Fruit fly (Drosophila melanogaster) whole organism, embryonic: ENCODE measurements around the gene Usp14.

ENCODE experiments used
- Abd-B ChIP-seq: fragments of 200-800 bp; sonication (Bioruptor generic); optimal IDR thresholded peaks from 2 replicates; lab custom pipeline; 2018; ENCODE audit warnings: missing biosample characterization, mild to moderate bottlenecking, missing genetic modification characterization, moderate library complexity
- Ada2b ChIP-seq: fragments of 200-800 bp; sonication (Bioruptor generic); IDR thresholded peaks from 2 replicates; pipeline ENCODE4 v1.3.6; 2022; ENCODE audit warnings: missing biosample characterization, missing genetic modification characterization
- Aef1 ChIP-seq: fragments of 200-800 bp; sonication (Bioruptor generic); IDR thresholded peaks from 3 replicates; pipeline ENCODE4 v1.3.6; 2022; ENCODE audit warnings: missing biosample characterization, missing genetic modification characterization
- BEAF-32 ChIP-seq: fragments of 200-800 bp; sonication (Bioruptor generic); optimal IDR thresholded peaks from 3 replicates; lab custom pipeline; 2017; ENCODE audit warnings: missing biosample characterization, missing genetic modification characterization, mild to moderate bottlenecking, moderate library complexity, missing genetic modification reagents
- Bgb ChIP-seq: fragments of 200-800 bp; sonication (Bioruptor generic); IDR thresholded peaks from 2 replicates; pipeline ENCODE4 v1.3.6; 2022; ENCODE audit warnings: missing biosample characterization, missing genetic modification characterization; ENCODE audit not compliant: partially characterized antibody
- BtbVII ChIP-seq: fragments of 200-800 bp; sonication (Bioruptor generic); optimal IDR thresholded peaks from 3 replicates; lab custom pipeline; 2017; ENCODE audit warnings: missing biosample characterization, mild to moderate bottlenecking, missing genetic modification characterization
- Bteb2 ChIP-seq: fragments of 200-800 bp; sonication (Bioruptor generic); optimal IDR thresholded peaks from 2 replicates; lab custom pipeline; 2016; ENCODE audit warnings: missing biosample characterization, missing genetic modification characterization
- CG10209 ChIP-seq: fragments of 200-800 bp; sonication (Bioruptor generic); optimal IDR thresholded peaks from 3 replicates; lab custom pipeline; 2017; ENCODE audit warnings: missing biosample characterization, mild to moderate bottlenecking, missing genetic modification characterization, missing genetic modification reagents
- CG11085 ChIP-seq: fragments of 200-800 bp; sonication (Bioruptor generic); IDR thresholded peaks from 2 replicates; pipeline ENCODE4 v1.3.6; 2022; ENCODE audit warnings: missing biosample characterization, missing genetic modification characterization
- CG11456 ChIP-seq: fragments of 200-800 bp; sonication (Bioruptor generic); IDR thresholded peaks from 3 replicates; pipeline ENCODE4 v1.3.6; 2022; ENCODE audit warnings: missing biosample characterization, missing genetic modification characterization
- CG11695 ChIP-seq: fragments of 200-800 bp; sonication (Bioruptor generic); IDR thresholded peaks from 3 replicates; pipeline ENCODE4 v1.3.6; 2022; ENCODE audit warnings: missing biosample characterization, missing genetic modification characterization
- CG12219 ChIP-seq: fragments of 200-800 bp; sonication (Bioruptor generic); optimal IDR thresholded peaks from 3 replicates; lab custom pipeline; 2018; ENCODE audit warnings: missing biosample characterization, mild to moderate bottlenecking, missing genetic modification characterization
- CG12942 ChIP-seq: fragments of 200-800 bp; sonication (Bioruptor generic); optimal IDR thresholded peaks from 3 replicates; lab custom pipeline; 2016; ENCODE audit warnings: missing biosample characterization, missing genetic modification characterization
- CG13894 ChIP-seq: fragments of 200-800 bp; sonication (Bioruptor generic); optimal IDR thresholded peaks from 3 replicates; lab custom pipeline; 2018; ENCODE audit warnings: missing biosample characterization, mild to moderate bottlenecking, missing genetic modification characterization, moderate library complexity
- CG14965 ChIP-seq: fragments of 200-800 bp; sonication (Bioruptor generic); optimal IDR thresholded peaks from 2 replicates; lab custom pipeline; 2016; ENCODE audit warnings: missing biosample characterization, missing genetic modification characterization, borderline replicate concordance
- CG15269 ChIP-seq: fragments of 200-800 bp; sonication (Bioruptor generic); optimal IDR thresholded peaks from 2 replicates; lab custom pipeline; 2018; ENCODE audit warnings: missing biosample characterization, mild to moderate bottlenecking, missing genetic modification characterization, moderate library complexity
- CG16813 ChIP-seq: fragments of 200-800 bp; sonication (Bioruptor generic); IDR thresholded peaks from 3 replicates; pipeline ENCODE4 v1.3.6; 2022; ENCODE audit warnings: missing biosample characterization, missing genetic modification characterization; ENCODE audit not compliant: partially characterized antibody
- CG17802 ChIP-seq: fragments of 200-800 bp; sonication (Bioruptor generic); optimal IDR thresholded peaks from 2 replicates; lab custom pipeline; 2018; ENCODE audit warnings: missing biosample characterization, mild to moderate bottlenecking, missing genetic modification characterization, moderate library complexity
- CG3407 ChIP-seq: fragments of 200-800 bp; sonication (Bioruptor generic); optimal IDR thresholded peaks from 2 replicates; lab custom pipeline; 2018; ENCODE audit warnings: missing biosample characterization, mild to moderate bottlenecking, missing genetic modification characterization
- CG3995 ChIP-seq: fragments of 200-800 bp; sonication (Bioruptor generic); optimal IDR thresholded peaks from 3 replicates; lab custom pipeline; 2016; ENCODE audit warnings: missing biosample characterization, missing genetic modification characterization
- CG4328 ChIP-seq: fragments of 200-800 bp; sonication (Bioruptor generic); optimal IDR thresholded peaks from 3 replicates; lab custom pipeline; 2017; ENCODE audit warnings: missing biosample characterization, missing genetic modification reagents, missing genetic modification characterization
- CG43689 ChIP-seq: fragments of 200-800 bp; sonication (Bioruptor generic); IDR thresholded peaks from 2 replicates; pipeline ENCODE4 v1.3.6; 2022; ENCODE audit warnings: missing biosample characterization, missing genetic modification characterization
- CG7745 ChIP-seq: fragments of 200-800 bp; sonication (Bioruptor generic); optimal IDR thresholded peaks from 2 replicates; lab custom pipeline; 2018; ENCODE audit warnings: missing biosample characterization, mild to moderate bottlenecking, missing genetic modification characterization, moderate library complexity
- Camta ChIP-seq: fragments of 200-800 bp; sonication (Bioruptor generic); optimal IDR thresholded peaks from 2 replicates; lab custom pipeline; 2016; ENCODE audit warnings: missing biosample characterization, missing genetic modification characterization
- Deaf1 ChIP-seq: fragments of 200-800 bp; optimal IDR thresholded peaks from 3 replicates; lab custom pipeline; 2019; ENCODE audit warnings: missing biosample characterization, mild to moderate bottlenecking, missing genetic modification characterization, moderate library complexity
- Dip2 ChIP-seq: fragments of 200-800 bp; sonication (Bioruptor generic); IDR thresholded peaks from 2 replicates; pipeline ENCODE4 v1.3.6; 2022; ENCODE audit warnings: missing biosample characterization, missing genetic modification characterization
- Max ChIP-seq: fragments of 200-800 bp; sonication (Bioruptor generic); optimal IDR thresholded peaks from 2 replicates; lab custom pipeline; 2016; ENCODE audit warnings: missing biosample characterization, mild to moderate bottlenecking, missing genetic modification characterization
- Rx ChIP-seq: fragments of 200-800 bp; sonication (Bioruptor generic); IDR thresholded peaks from 2 replicates; pipeline ENCODE4 v1.3.6; 2022; ENCODE audit warnings: missing biosample characterization, missing genetic modification characterization
- Scr ChIP-seq: fragments of 200-800 bp; sonication (Bioruptor generic); IDR thresholded peaks from 2 replicates; pipeline ENCODE4 v1.3.6; 2022; ENCODE audit warnings: missing biosample characterization, missing genetic modification characterization; ENCODE audit not compliant: partially characterized antibody
- Sin3A ChIP-seq: fragments of >200 bp; optimal IDR thresholded peaks from 2 replicates; lab custom pipeline; 2018
- Sox100B ChIP-seq: fragments of 200-800 bp; sonication (Bioruptor generic); optimal IDR thresholded peaks from 3 replicates; lab custom pipeline; 2018; ENCODE audit warnings: missing biosample characterization, mild to moderate bottlenecking, missing genetic modification characterization
- Usf ChIP-seq: fragments of 200-800 bp; sonication (Bioruptor generic); optimal IDR thresholded peaks from 2 replicates; lab custom pipeline; 2017; ENCODE audit warnings: missing genotype, missing biosample characterization, missing genetic modification characterization
- al ChIP-seq: fragments of 200-800 bp; sonication (Bioruptor generic); IDR thresholded peaks from 2 replicates; pipeline ENCODE4 v1.3.6; 2022; ENCODE audit warnings: missing biosample characterization, missing genetic modification characterization
- bbx ChIP-seq: fragments of 200-800 bp; sonication (Bioruptor generic); IDR thresholded peaks from 2 replicates; pipeline ENCODE4 v1.3.6; 2022; ENCODE audit warnings: missing biosample characterization, missing genetic modification characterization; ENCODE audit not compliant: partially characterized antibody
- bsh ChIP-seq, 2 experiments: fragments of 200-800 bp; sonication (Bioruptor generic); optimal IDR thresholded peaks; 2 replicates each; lab custom pipeline; 2017 to 2018; ENCODE audit warnings: mild to moderate bottlenecking in 2 of 2, missing biosample characterization in 2 of 2, missing genetic modification characterization in 2 of 2, moderate library complexity in 1 of 2
- dmrt11E ChIP-seq: fragments of 200-800 bp; sonication (Bioruptor generic); optimal IDR thresholded peaks from 3 replicates; lab custom pipeline; 2018; ENCODE audit warnings: missing biosample characterization, mild to moderate bottlenecking, missing genetic modification characterization, moderate library complexity
- exex ChIP-seq: fragments of 200-800 bp; sonication (Bioruptor generic); optimal IDR thresholded peaks from 4 replicates; lab custom pipeline; 2018; ENCODE audit warnings: missing biosample characterization, mild to moderate bottlenecking, missing genetic modification characterization, moderate library complexity
- fu2 ChIP-seq: fragments of 200-800 bp; sonication (Bioruptor generic); optimal IDR thresholded peaks from 2 replicates; lab custom pipeline; 2016; ENCODE audit warnings: missing biosample characterization, missing genetic modification characterization
- gcm2 ChIP-seq: fragments of 200-800 bp; sonication (Bioruptor generic); optimal IDR thresholded peaks from 2 replicates; lab custom pipeline; 2016; ENCODE audit warnings: missing biosample characterization, missing genetic modification characterization
- gro ChIP-seq: fragments of 200-800 bp; sonication (Bioruptor generic); optimal IDR thresholded peaks from 2 replicates; lab custom pipeline; 2016; ENCODE audit warnings: missing biosample characterization, missing genetic modification characterization
- her ChIP-seq: fragments of 200-800 bp; sonication (Bioruptor generic); optimal IDR thresholded peaks from 2 replicates; lab custom pipeline; 2016; ENCODE audit warnings: missing biosample characterization, missing genetic modification characterization
- maf-S ChIP-seq: fragments of 200-800 bp; sonication (Bioruptor generic); optimal IDR thresholded peaks from 2 replicates; lab custom pipeline; 2016; ENCODE audit warnings: missing biosample characterization, missing genetic modification characterization
- pfk ChIP-seq: fragments of 200-800 bp; sonication (Bioruptor generic); optimal IDR thresholded peaks from 2 replicates; lab custom pipeline; 2018; ENCODE audit warnings: missing biosample characterization, mild to moderate bottlenecking, missing genetic modification characterization, moderate library complexity
- pros ChIP-seq: fragments of 200-800 bp; sonication (Bioruptor generic); optimal IDR thresholded peaks from 3 replicates; lab custom pipeline; 2019; ENCODE audit warnings: missing biosample characterization, mild to moderate bottlenecking, missing genetic modification characterization, moderate library complexity
- sc ChIP-seq, 3 experiments: fragments of >200 bp in 2 of 3; fragments of 200-800 bp in 1 of 3; sonication (Bioruptor generic) in 1 of 3; optimal IDR thresholded peaks; 2 replicates in 2 of 3; 3 replicates in 1 of 3; lab custom pipeline; 2017; ENCODE audit warnings: mild to moderate bottlenecking in 1 of 3, missing biosample characterization in 1 of 3, missing genetic modification characterization in 1 of 3, missing genetic modification reagents in 1 of 3
- seq ChIP-seq: fragments of 200-800 bp; sonication (Bioruptor generic); IDR thresholded peaks from 2 replicates; pipeline ENCODE4 v1.3.6; 2022; ENCODE audit warnings: missing biosample characterization, missing genetic modification characterization
- sr ChIP-seq: fragments of 200-800 bp; sonication (Bioruptor generic); IDR thresholded peaks from 3 replicates; pipeline ENCODE4 v1.3.6; 2022; ENCODE audit warnings: missing biosample characterization, missing genetic modification characterization
- tap ChIP-seq: fragments of 200-800 bp; optimal IDR thresholded peaks from 3 replicates; lab custom pipeline; 2019; ENCODE audit warnings: missing biosample characterization, mild to moderate bottlenecking, missing genetic modification characterization, moderate library complexity
- usp ChIP-seq: fragments of >200 bp; optimal IDR thresholded peaks from 2 replicates; lab custom pipeline; 2017; ENCODE audit warnings: missing biosample characterization, missing genetic modification characterization
- zen ChIP-seq: fragments of 200-800 bp; sonication (Bioruptor generic); optimal IDR thresholded peaks from 3 replicates; lab custom pipeline; 2018; ENCODE audit warnings: missing biosample characterization, mild to moderate bottlenecking, missing genetic modification characterization, moderate library complexity

Usp14 gene

dm6 chr2L:10356508-10356907 lies 42.3 kb upstream of the Usp14 start, which contains the start of the genes CtsL4 and ClpP (continued):
- TF ChIP-seq CG15269, result no peak
- TF ChIP-seq Rx (GFP tag; lab: Robert Waterston, UW), result no peak
- TF ChIP-seq her (GFP tag; lab: Kevin White, UChicago), result peak; percentile 32
- TF ChIP-seq CG3995, result peak; percentile 27
- TF ChIP-seq BEAF-32 (GFP tag; lab: Kevin White, UChicago), result peak; percentile 31
- no peak for TF ChIP-seq sc (optimal IDR thresholded peaks at IDR 0.05; lab: Kevin White, UChicago)
- peak; percentile 2 for TF ChIP-seq sc (GFP tag; optimal IDR thresholded peaks at IDR 0.05; lab: Kevin White, UChicago)
- no peak for TF ChIP-seq CG16813 (GFP tag; lab: Robert Waterston, UW)
- no peak for TF ChIP-seq CG4328 (GFP tag; lab: Kevin White, UChicago)
- TF ChIP-seq Abd-B (GFP tag; lab: Kevin White, UChicago), result peak; percentile 46
- no peak for TF ChIP-seq CG12219 (GFP tag; lab: Kevin White, UChicago)
- TF ChIP-seq exex, result no peak
- TF ChIP-seq Sox100B, result no peak
- peak; percentile 24 for TF ChIP-seq CG10209 (GFP tag; lab: Kevin White, UChicago)
- peak; percentile 3 for TF ChIP-seq maf-S (GFP tag; lab: Kevin White, UChicago)
- no peak for TF ChIP-seq CG43689 (GFP tag; lab: Robert Waterston, UW)
- TF ChIP-seq Aef1 (GFP tag; lab: Robert Waterston, UW), result peak; percentile 40; the same call in 1 of the 3 replicates
- TF ChIP-seq CG17802 (tag; lab: Kevin White, UChicago), result peak; percentile 94
- TF ChIP-seq CG11456, result peak; percentile 35; the same call in 1 of the 3 replicates
- peak; percentile 97 for TF ChIP-seq pfk (GFP tag; lab: Kevin White, UChicago)
- no peak for TF ChIP-seq tap (tag; lab: Kevin White, UChicago)
- TF ChIP-seq CG14965 (GFP tag; lab: Kevin White, UChicago), result no peak
- no peak for TF ChIP-seq usp
- no peak for TF ChIP-seq gro (GFP tag; lab: Kevin White, UChicago)
- TF ChIP-seq zen (tag; lab: Kevin White, UChicago), result peak; percentile 46
- TF ChIP-seq Scr, result 0 out of 2 replicates have a peak, but pooled peaks have one; percentile 23
- peak; percentile 24 for TF ChIP-seq Bteb2 (GFP tag; lab: Kevin White, UChicago)
- TF ChIP-seq BtbVII (GFP tag; lab: Kevin White, UChicago), result no peak
- no peak for TF ChIP-seq gcm2 (GFP tag; lab: Kevin White, UChicago)
- TF ChIP-seq Sin3A, result no peak
- TF ChIP-seq CG7745, result no peak
- TF ChIP-seq al (GFP tag; lab: Robert Waterston, UW), result no peak
- peak; percentile 1 for TF ChIP-seq CG12942
- no peak for TF ChIP-seq Usf (GFP tag; lab: Kevin White, UChicago)
- no peak for TF ChIP-seq CG13894 (tag; lab: Kevin White, UChicago)
- TF ChIP-seq Camta (GFP tag; lab: Kevin White, UChicago), result peak; percentile 4
- peak; percentile 48 for TF ChIP-seq dmrt11E
- no peak for TF ChIP-seq CG11085 (GFP tag; lab: Robert Waterston, UW)
- TF ChIP-seq CG11695 (GFP tag; lab: Robert Waterston, UW), result no peak
- peak in 1 of 2 experiments; percentile 33 for TF ChIP-seq bsh (GFP tag; optimal IDR thresholded peaks at IDR 0.05; lab: Kevin White, UChicago)
- peak; percentile 86 for TF ChIP-seq pros (GFP tag; lab: Kevin White, UChicago)
- TF ChIP-seq sr, result no peak
- TF ChIP-seq Bgb (GFP tag; lab: Robert Waterston, UW), result no peak
- TF ChIP-seq seq (GFP tag; lab: Robert Waterston, UW), result no peak
- TF ChIP-seq Deaf1 (tag; lab: Kevin White, UChicago), result no peak
- peak; percentile 37 for TF ChIP-seq Ada2b (GFP tag; lab: Robert Waterston, UW)
- no peak for TF ChIP-seq Dip2 (GFP tag; lab: Robert Waterston, UW)
- peak; percentile 8 for TF ChIP-seq fu2 (GFP tag; lab: Kevin White, UChicago)
- TF ChIP-seq bbx (GFP tag; lab: Robert Waterston, UW), result no peak
- TF ChIP-seq Max (GFP tag; lab: Kevin White, UChicago), result peak; percentile 20
- no peak for TF ChIP-seq CG3407 (GFP tag; lab: Kevin White, UChicago)
